Fruit fly (Drosophila melanogaster) Kc167 (cell line): ENCODE measurements around the gene CG17712.

ENCODE experiments used
- Myc ChIP-seq: fragments of >200 bp; optimal IDR thresholded peaks from 2 replicates; lab custom pipeline; 2017; ENCODE audit warnings: missing external identifiers
- Sin3A ChIP-seq: fragments of >200 bp; optimal IDR thresholded peaks from 2 replicates; lab custom pipeline; 2018; ENCODE audit warnings: missing external identifiers
- h ChIP-seq: fragments of >200 bp; optimal IDR thresholded peaks from 3 replicates; lab custom pipeline; 2018; ENCODE audit warnings: missing external identifiers
- insv ChIP-seq: fragments of >200 bp; optimal IDR thresholded peaks from 3 replicates; lab custom pipeline; 2018; ENCODE audit warnings: missing external identifiers
- psq ChIP-seq: fragments of >200 bp; optimal IDR thresholded peaks from 2 replicates; lab custom pipeline; 2017; ENCODE audit warnings: missing external identifiers
- ttk ChIP-seq: sonication (Bioruptor generic); optimal IDR thresholded peaks from 2 replicates; lab custom pipeline; 2017; ENCODE audit warnings: missing external identifiers

DNA sequence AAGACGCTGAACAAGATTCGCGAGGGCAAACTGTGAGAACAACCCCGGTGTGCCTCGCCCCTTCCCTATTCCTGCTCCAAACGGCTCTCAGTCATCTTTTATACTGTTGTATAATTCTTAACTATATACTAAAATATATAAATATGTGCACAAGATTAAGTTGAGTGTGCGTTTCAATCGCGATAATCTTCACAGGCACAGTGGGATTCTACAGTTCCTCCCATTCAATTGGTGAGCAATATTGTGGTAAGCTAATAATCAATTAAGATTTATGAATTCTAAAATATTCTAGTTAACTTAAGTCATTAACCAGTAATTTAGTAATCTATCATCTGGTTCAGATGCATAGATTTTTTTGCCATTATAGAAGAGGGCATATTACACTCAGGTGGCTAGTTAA lies 21.0 kb downstream of the CG17712 start:
- TF ChIP-seq h (no peak), psq (lab: Kevin White, UChicago) (no peak), Sin3A (lab: Kevin White, UChicago) (no peak), Myc (lab: Kevin White, UChicago) (no peak), insv (lab: Kevin White, UChicago) (no peak), ttk (lab: Kevin White, UChicago) (no peak)
